Worm (Caenorhabditis elegans) whole organism, L4 larva: ENCODE data around the gene str-220.

ENCODE experiments used
- F26F4.8 ChIP-seq: fragments of 200-800 bp; sonication (Bioruptor generic); conservative IDR thresholded peaks from 2 replicates; pipeline ENCODE4 v1.3.6; 2022; ENCODE audit warnings: missing genetic modification characterization, missing compliant biosample characterization
- F37D6.2 ChIP-seq: sonication (generic microtip); optimal IDR thresholded peaks from 2 replicates; lab custom pipeline; 2016; ENCODE audit warnings: mild to moderate bottlenecking, missing genetic modification characterization, missing compliant biosample characterization
- F44E2.7 ChIP-seq: fragments of 200-800 bp; sonication (Bioruptor generic); IDR thresholded peaks from 2 replicates; pipeline ENCODE4 v2.1.2; 2022; ENCODE audit warnings: missing genetic modification characterization, missing compliant biosample characterization
- T20F7.1 ChIP-seq: fragments of 200-800 bp; sonication (Bioruptor generic); optimal IDR thresholded peaks from 2 replicates; lab custom pipeline; 2018; ENCODE audit warnings: mild to moderate bottlenecking, missing genetic modification characterization, missing compliant biosample characterization
- T26A8.4 ChIP-seq: fragments of 200-800 bp; sonication (Bioruptor generic); IDR thresholded peaks from 2 replicates; pipeline ENCODE4 v1.3.6; 2022; ENCODE audit warnings: missing genetic modification characterization, missing compliant biosample characterization
- ZK337.2 ChIP-seq: fragments of 200-800 bp; sonication (Bioruptor generic); IDR thresholded peaks from 2 replicates; pipeline ENCODE4 v1.3.6; 2022; ENCODE audit warnings: missing genetic modification reagents, missing genetic modification characterization, missing compliant biosample characterization
- ZK546.5 ChIP-seq, 2 experiments: sonication (generic microtip); optimal IDR thresholded peaks; 2 replicates each; lab custom pipeline; 2017; ENCODE audit warnings: missing biosample characterization in 2 of 2, missing genetic modification characterization in 2 of 2
- ama-1 ChIP-seq: fragments of 150-350 bp; optimal IDR thresholded peaks from 2 replicates; lab custom pipeline; 2014; ENCODE audit warnings: inconsistent platforms, mixed read lengths
- arid-1 ChIP-seq: fragments of 200-800 bp; sonication (Bioruptor generic); conservative IDR thresholded peaks from 2 replicates; pipeline ENCODE4 v1.3.6; 2022; ENCODE audit warnings: missing genetic modification reagents, missing genetic modification characterization, missing compliant biosample characterization
- ceh-44 ChIP-seq: fragments of 200-800 bp; sonication (Bioruptor generic); IDR thresholded peaks from 2 replicates; pipeline ENCODE4 v1.3.6; 2022; ENCODE audit warnings: missing genetic modification reagents, missing genetic modification characterization, missing compliant biosample characterization
- ceh-82 ChIP-seq: sonication (generic microtip); optimal IDR thresholded peaks from 2 replicates; lab custom pipeline; 2017; ENCODE audit warnings: missing biosample characterization, missing genetic modification characterization
- ces-1 ChIP-seq: fragments of 150-350 bp; sonication (generic microtip); optimal IDR thresholded peaks from 4 replicates; lab custom pipeline; 2014; ENCODE audit warnings: missing biosample characterization, missing genetic modification reagents, missing genetic modification characterization
- cey-2 ChIP-seq: sonication (generic microtip); optimal IDR thresholded peaks from 3 replicates; lab custom pipeline; 2017; ENCODE audit warnings: missing genetic modification characterization, mild to moderate bottlenecking, missing compliant biosample characterization, antibody characterized with exemption, borderline replicate concordance; ENCODE audit not compliant: insufficient read depth
- daf-19 ChIP-seq: fragments of 200-800 bp; sonication (Bioruptor generic); conservative IDR thresholded peaks from 2 replicates; pipeline ENCODE4 v1.3.6; 2022; ENCODE audit warnings: missing genetic modification characterization, missing compliant biosample characterization
- daf-8 ChIP-seq: fragments of 200-800 bp; sonication (Bioruptor generic); IDR thresholded peaks from 2 replicates; pipeline ENCODE4 v1.3.6; 2022; ENCODE audit warnings: missing genetic modification characterization, missing compliant biosample characterization
- dmd-6 ChIP-seq: fragments of 200-800 bp; sonication (Bioruptor generic); IDR thresholded peaks from 2 replicates; pipeline ENCODE4 v1.3.6; 2022; ENCODE audit warnings: missing genetic modification reagents, missing genetic modification characterization, missing compliant biosample characterization
- dmd-8 ChIP-seq: fragments of 200-800 bp; sonication (Bioruptor generic); IDR thresholded peaks from 2 replicates; pipeline ENCODE4 v1.3.6; 2022; ENCODE audit warnings: missing genetic modification characterization, missing compliant biosample characterization
- dpl-1 ChIP-seq: fragments of 150-350 bp; optimal IDR thresholded peaks from 2 replicates; lab custom pipeline; 2014; ENCODE audit warnings: missing biosample characterization, missing genetic modification reagents, missing genetic modification characterization
- duxl-1 ChIP-seq: sonication (generic microtip); optimal IDR thresholded peaks from 2 replicates; lab custom pipeline; 2016; ENCODE audit warnings: mild to moderate bottlenecking, missing genetic modification characterization, moderate library complexity, missing compliant biosample characterization; ENCODE audit not compliant: poor library complexity
- dve-1 ChIP-seq: sonication (generic microtip); optimal IDR thresholded peaks from 2 replicates; lab custom pipeline; 2017; ENCODE audit warnings: antibody characterized with exemption, mild to moderate bottlenecking, missing genetic modification characterization, missing compliant biosample characterization; ENCODE audit not compliant: insufficient read depth
- egl-27 ChIP-seq: sonication (generic microtip); optimal IDR thresholded peaks from 3 replicates; lab custom pipeline; 2017; ENCODE audit warnings: missing biosample characterization, missing genetic modification reagents, missing genetic modification characterization
- fkh-10 ChIP-seq: fragments of 150-350 bp; optimal IDR thresholded peaks from 2 replicates; lab custom pipeline; 2014; ENCODE audit warnings: missing biosample characterization, missing genetic modification reagents, missing genetic modification characterization
- fos-1 ChIP-seq: fragments of 150-350 bp; optimal IDR thresholded peaks from 2 replicates; lab custom pipeline; 2014; ENCODE audit warnings: missing biosample characterization, missing genetic modification characterization
- hif-1 ChIP-seq, 2 experiments: sonication (generic microtip); optimal IDR thresholded peaks; 2 replicates each; lab custom pipeline; 2016 to 2017; ENCODE audit warnings: missing compliant biosample characterization in 2 of 2, missing genetic modification characterization in 2 of 2, missing genetic modification reagents in 2 of 2, missing genotype in 2 of 2, mild to moderate bottlenecking in 1 of 2
- hlh-11 ChIP-seq: fragments of 200-800 bp; sonication (Bioruptor generic); optimal IDR thresholded peaks from 2 replicates; lab custom pipeline; 2018; ENCODE audit warnings: mild to moderate bottlenecking, missing genetic modification characterization, missing compliant biosample characterization
- hlh-30 ChIP-seq: sonication (generic microtip); optimal IDR thresholded peaks from 2 replicates; lab custom pipeline; 2017; ENCODE audit warnings: antibody characterized with exemption, mild to moderate bottlenecking, missing genetic modification characterization, missing compliant biosample characterization; ENCODE audit not compliant: insufficient read depth
- jun-1 ChIP-seq: fragments of 150-350 bp; optimal IDR thresholded peaks from 2 replicates; lab custom pipeline; 2014; ENCODE audit warnings: missing biosample characterization, missing genetic modification reagents, missing genetic modification characterization
- lin-1 ChIP-seq: fragments of 200-800 bp; sonication (Bioruptor generic); IDR thresholded peaks from 2 replicates; pipeline ENCODE4 v1.3.6; 2022; ENCODE audit warnings: missing genetic modification reagents, missing genetic modification characterization, missing compliant biosample characterization
- lin-15B ChIP-seq: fragments of 150-350 bp; sonication (generic microtip); optimal IDR thresholded peaks from 3 replicates; lab custom pipeline; 2014; ENCODE audit warnings: missing biosample characterization, missing genetic modification characterization
- lin-29 ChIP-seq: fragments of 200-800 bp; sonication (Bioruptor generic); IDR thresholded peaks from 2 replicates; pipeline ENCODE4 v1.3.6; 2022; ENCODE audit warnings: missing genetic modification reagents, missing genetic modification characterization, missing compliant biosample characterization
- lin-38 ChIP-seq: fragments of 200-800 bp; sonication (Bioruptor generic); IDR thresholded peaks from 2 replicates; pipeline ENCODE4 v1.3.6; 2022; ENCODE audit warnings: missing genetic modification reagents, missing genetic modification characterization, missing compliant biosample characterization
- lin-39 ChIP-seq: fragments of 150-350 bp; optimal IDR thresholded peaks from 2 replicates; lab custom pipeline; 2014; ENCODE audit warnings: missing biosample characterization, missing genetic modification reagents, missing genetic modification characterization
- lir-3 ChIP-seq: sonication (generic microtip); optimal IDR thresholded peaks from 2 replicates; lab custom pipeline; 2016; ENCODE audit warnings: mild to moderate bottlenecking, missing genetic modification characterization, missing compliant biosample characterization
- madf-5 ChIP-seq, 2 experiments: fragments of 200-800 bp; sonication (Bioruptor generic); IDR thresholded peaks; 2 replicates each; pipeline ENCODE4 v1.3.6; 2022; ENCODE audit warnings: missing compliant biosample characterization in 2 of 2, missing genetic modification characterization in 2 of 2
- nhr-111 ChIP-seq: fragments of 200-800 bp; sonication (Bioruptor generic); optimal IDR thresholded peaks from 2 replicates; lab custom pipeline; 2018; ENCODE audit warnings: mild to moderate bottlenecking, missing genetic modification characterization, missing compliant biosample characterization
- nhr-25 ChIP-seq: sonication (generic microtip); optimal IDR thresholded peaks from 2 replicates; lab custom pipeline; 2017; ENCODE audit warnings: missing genetic modification characterization, mild to moderate bottlenecking, missing compliant biosample characterization, antibody characterized with exemption, moderate library complexity, borderline replicate concordance; ENCODE audit not compliant: insufficient read depth
- nhr-41 ChIP-seq: fragments of 200-800 bp; sonication (Bioruptor generic); IDR thresholded peaks from 2 replicates; pipeline ENCODE4 v1.3.6; 2022; ENCODE audit warnings: missing genetic modification reagents, missing genetic modification characterization, missing compliant biosample characterization
- pha-4 ChIP-seq, 2 experiments: fragments of 150-350 bp in 1 of 2; fragments of 200-800 bp in 1 of 2; sonication (Bioruptor generic) in 1 of 2; IDR thresholded peaks in 1 of 2; optimal IDR thresholded peaks in 1 of 2; 2 replicates each; pipeline versions ENCODE4 v1.3.6 to Lab custom; 2014 to 2022; ENCODE audit warnings: missing genetic modification characterization in 2 of 2, missing genetic modification reagents in 2 of 2, missing biosample characterization in 1 of 2, missing compliant biosample characterization in 1 of 2
- php-3 ChIP-seq: fragments of 200-800 bp; sonication (Bioruptor generic); IDR thresholded peaks from 2 replicates; pipeline ENCODE4 v1.3.6; 2022; ENCODE audit warnings: missing genetic modification reagents, missing genetic modification characterization, missing compliant biosample characterization
- saeg-2 ChIP-seq: fragments of 200-800 bp; sonication (Bioruptor generic); IDR thresholded peaks from 2 replicates; pipeline ENCODE4 v1.3.6; 2022; ENCODE audit warnings: missing genetic modification reagents, missing genetic modification characterization, missing compliant biosample characterization
- sdz-12 ChIP-seq: fragments of 200-800 bp; sonication (Bioruptor generic); optimal IDR thresholded peaks from 2 replicates; lab custom pipeline; 2018; ENCODE audit warnings: mild to moderate bottlenecking, missing genetic modification characterization, missing compliant biosample characterization
- snpc-4 ChIP-seq: fragments of 150-350 bp; optimal IDR thresholded peaks from 2 replicates; lab custom pipeline; 2014; ENCODE audit warnings: missing biosample characterization, missing genetic modification characterization
- spr-1 ChIP-seq: sonication (generic microtip); optimal IDR thresholded peaks from 2 replicates; lab custom pipeline; 2016; ENCODE audit warnings: mild to moderate bottlenecking, missing genetic modification characterization, missing compliant biosample characterization
- unc-130 ChIP-seq: sonication (generic microtip); optimal IDR thresholded peaks from 2 replicates; lab custom pipeline; 2016; ENCODE audit warnings: missing genetic modification reagents, missing genetic modification characterization, missing compliant biosample characterization
- unc-39 ChIP-seq: sonication (generic microtip); optimal IDR thresholded peaks from 2 replicates; lab custom pipeline; 2017; ENCODE audit warnings: missing biosample characterization, missing genetic modification characterization
- unc-62 ChIP-seq, 3 experiments: fragments of 150-350 bp in 1 of 3; sonication (generic microtip); optimal IDR thresholded peaks in 2 of 3; peaks in 1 of 3; 1 replicate in 1 of 3; 2 replicates in 2 of 3; lab custom pipeline; 2014 to 2017; ENCODE audit warnings: missing biosample characterization in 3 of 3, missing genetic modification characterization in 3 of 3, missing genetic modification reagents in 3 of 3, missing genotype in 1 of 3
- vab-7 ChIP-seq: fragments of 200-800 bp; sonication (Bioruptor generic); IDR thresholded peaks from 2 replicates; pipeline ENCODE4 v1.3.6; 2022; ENCODE audit warnings: missing genetic modification reagents, missing genetic modification characterization, missing compliant biosample characterization
- zip-11 ChIP-seq: fragments of 200-800 bp; sonication (Bioruptor generic); IDR thresholded peaks from 2 replicates; pipeline ENCODE4 v1.3.6; 2022; ENCODE audit warnings: missing genetic modification characterization, missing compliant biosample characterization
- ztf-11 ChIP-seq: fragments of 150-350 bp; optimal IDR thresholded peaks from 2 replicates; lab custom pipeline; 2014; ENCODE audit warnings: missing biosample characterization, missing genetic modification characterization
- ztf-7 ChIP-seq: fragments of 150-350 bp; optimal IDR thresholded peaks from 2 replicates; lab custom pipeline; 2014; ENCODE audit warnings: missing biosample characterization, missing genetic modification characterization

Gene str-220

ce11 chrIV:7190409-7190808 is 19.3 kb upstream of the str-220 start (continued):
- TF ChIP-seq vab-7 (GFP tag; lab: Robert Waterston, UW) = no peak
- TF ChIP-seq lin-29 (GFP tag; lab: Robert Waterston, UW) = no peak
- TF ChIP-seq lir-3 (tag; lab: Kevin White, UChicago) = no peak
- no peak for TF ChIP-seq ZK546.5 (tag; optimal IDR thresholded peaks at IDR 0.05; lab: Kevin White, UChicago)
- no peak for TF ChIP-seq egl-27
- no peak for TF ChIP-seq jun-1 (tag; lab: Kevin White, UChicago)
- no peak for TF ChIP-seq nhr-111 (GFP tag; lab: Kevin White, UChicago)
- no peak for TF ChIP-seq zip-11 (GFP tag; lab: Robert Waterston, UW)
- no peak for TF ChIP-seq cey-2
- TF ChIP-seq daf-19 (GFP tag; lab: Robert Waterston, UW) = no peak
- no peak for TF ChIP-seq nhr-25 (tag; lab: Kevin White, UChicago)
- no peak for TF ChIP-seq ces-1 (GFP tag; lab: Kevin White, UChicago)
- no peak for TF ChIP-seq F44E2.7
- no peak for TF ChIP-seq ztf-7 (tag; lab: Kevin White, UChicago)
- TF ChIP-seq hlh-30 = peak; percentile 67
- no peak for TF ChIP-seq ceh-82 (tag; lab: Kevin White, UChicago)
- no peak for TF ChIP-seq ceh-44
- no peak for TF ChIP-seq php-3 (GFP tag; lab: Robert Waterston, UW)
- no peak for TF ChIP-seq saeg-2 (GFP tag; lab: Robert Waterston, UW)
- TF ChIP-seq fos-1 = no peak
- no peak for TF ChIP-seq dpl-1
- peak; percentile 89 for TF ChIP-seq dve-1 (tag; lab: Kevin White, UChicago)
- no peak for TF ChIP-seq lin-39 (tag; lab: Kevin White, UChicago)
- no peak for TF ChIP-seq unc-130
- TF ChIP-seq daf-8 = no peak
- no peak for TF ChIP-seq lin-38 (GFP tag; lab: Robert Waterston, UW)
- no peak for TF ChIP-seq pha-4 (GFP tag; IDR thresholded peaks at IDR 0.05; lab: Robert Waterston, UW)
- no peak for TF ChIP-seq pha-4 (tag; optimal IDR thresholded peaks at IDR 0.05; lab: Kevin White, UChicago)
- no peak for TF ChIP-seq F37D6.2
- no peak for TF ChIP-seq lin-15B
- TF ChIP-seq F26F4.8 (GFP tag; lab: Robert Waterston, UW) = no peak
- TF ChIP-seq hlh-11 = peak; percentile 81
- no peak for TF ChIP-seq hif-1 (tag; optimal IDR thresholded peaks at IDR 0.05; lab: Kevin White, UChicago)
- TF ChIP-seq spr-1 (tag; lab: Kevin White, UChicago) = no peak
- no peak for TF ChIP-seq unc-39 (tag; lab: Kevin White, UChicago)
- no peak for TF ChIP-seq T26A8.4 (GFP tag; lab: Robert Waterston, UW)
- TF ChIP-seq ama-1 (lab: Kevin White, UChicago) = no peak
- no peak for TF ChIP-seq arid-1
- no peak; the same call in 1 of the 2 replicates for TF ChIP-seq lin-1 (GFP tag; lab: Robert Waterston, UW)
- TF ChIP-seq duxl-1 (tag; lab: Kevin White, UChicago) = no peak
- no peak for TF ChIP-seq snpc-4 (tag; lab: Kevin White, UChicago)
- no peak for TF ChIP-seq ZK337.2 (GFP tag; lab: Robert Waterston, UW)
- TF ChIP-seq T20F7.1 = peak; percentile 63
- TF ChIP-seq dmd-8 (GFP tag; lab: Robert Waterston, UW) = no peak
- no peak for TF ChIP-seq nhr-41 (GFP tag; lab: Robert Waterston, UW)
- TF ChIP-seq ztf-11 (tag; lab: Kevin White, UChicago) = no peak
- TF ChIP-seq dmd-6 (GFP tag; lab: Robert Waterston, UW) = peak; percentile 89
- no peak for TF ChIP-seq madf-5 (GFP tag; IDR thresholded peaks at IDR 0.05; lab: Robert Waterston, UW)
- no peak for TF ChIP-seq fkh-10 (GFP tag; lab: Kevin White, UChicago)
- no peak for TF ChIP-seq sdz-12 (GFP tag; lab: Kevin White, UChicago)
- TF ChIP-seq unc-62 (GFP tag; optimal IDR thresholded peaks at IDR 0.05 in 1 of 2; lab: Kevin White, UChicago) = peak in 1 of 2 experiments; percentile 28
- no peak for TF ChIP-seq unc-62 (tag; optimal IDR thresholded peaks at IDR 0.05; lab: Kevin White, UChicago)
